Worm (Caenorhabditis elegans) whole organism, midembryonic: ENCODE measurements around the gene C01G12.5.

ENCODE experiments used
- T22C8.4 ChIP-seq: fragments of 200-800 bp; sonication (Bioruptor generic); IDR thresholded peaks from 2 replicates; pipeline ENCODE4 v1.3.6; 2022; ENCODE audit warnings: missing genetic modification characterization, missing compliant biosample characterization
- cog-1 ChIP-seq: sonication (generic microtip); optimal IDR thresholded peaks from 2 replicates; lab custom pipeline; 2016; ENCODE audit warnings: missing genetic modification characterization, missing compliant biosample characterization
- flt-1 ChIP-seq: fragments of 200-800 bp; sonication (Bioruptor generic); IDR thresholded peaks from 2 replicates; pipeline ENCODE4 v1.3.6; 2022; ENCODE audit warnings: missing genetic modification characterization, missing compliant biosample characterization
- klf-2 ChIP-seq: fragments of 200-800 bp; sonication (Bioruptor generic); conservative IDR thresholded peaks from 2 replicates; pipeline ENCODE4 v1.3.6; 2022; ENCODE audit warnings: missing genetic modification reagents, missing genetic modification characterization, missing compliant biosample characterization
- med-1 ChIP-seq: sonication (generic microtip); optimal IDR thresholded peaks from 2 replicates; lab custom pipeline; 2017; ENCODE audit warnings: missing genetic modification characterization, mild to moderate bottlenecking, missing compliant biosample characterization, antibody characterized with exemption, missing genetic modification reagents; ENCODE audit not compliant: insufficient read depth
- ref-1 ChIP-seq: fragments of 200-800 bp; sonication (Bioruptor generic); conservative IDR thresholded peaks from 2 replicates; pipeline ENCODE4 v1.3.6; 2022; ENCODE audit warnings: missing genetic modification reagents, missing genetic modification characterization, missing compliant biosample characterization
- tab-1 ChIP-seq: fragments of 200-800 bp; sonication (Bioruptor generic); IDR thresholded peaks from 2 replicates; pipeline ENCODE4 v1.3.6; 2022; ENCODE audit warnings: missing genetic modification characterization, missing compliant biosample characterization
- ztf-23 ChIP-seq: fragments of 200-800 bp; sonication (Bioruptor generic); IDR thresholded peaks from 2 replicates; pipeline ENCODE4 v1.3.6; 2022; ENCODE audit warnings: missing genetic modification reagents, missing genetic modification characterization, missing compliant biosample characterization
- ztf-29 ChIP-seq: fragments of 200-800 bp; sonication (Bioruptor generic); IDR thresholded peaks from 2 replicates; pipeline ENCODE4 v1.3.6; 2022; ENCODE audit warnings: missing genetic modification reagents, missing genetic modification characterization, missing compliant biosample characterization

Gene C01G12.5

DNA sequence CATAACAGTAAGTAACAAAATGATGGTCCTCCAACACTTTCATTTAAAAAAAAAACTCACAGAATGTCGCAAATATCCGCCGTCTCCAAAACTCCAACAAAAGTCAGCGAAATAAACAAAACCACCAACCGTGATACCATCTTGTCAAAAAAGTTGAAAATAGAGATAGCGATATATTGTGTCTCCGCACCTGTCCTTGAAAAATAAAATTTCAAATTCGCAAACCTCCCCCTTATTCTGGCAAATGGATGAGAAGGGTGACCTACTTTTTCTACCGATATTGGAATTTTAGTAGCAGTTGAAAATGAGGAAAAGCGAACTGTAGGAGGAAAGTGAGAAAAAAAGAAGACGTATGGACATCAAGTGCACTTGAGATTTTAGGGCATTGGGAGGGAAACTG, 18.2 kb upstream of the C01G12.5 start, which contains the start of gene F19H8.2:
TSS of gene F19H8.2 (minus strand) at position 391 of the 400 bp plus-strand sequence.
- no peak for TF ChIP-seq tab-1 (GFP tag; lab: Robert Waterston, UW)
- TF ChIP-seq cog-1 (tag; lab: Kevin White, UChicago): no peak
- TF ChIP-seq flt-1 (GFP tag; lab: Robert Waterston, UW): no peak
- no peak for TF ChIP-seq ztf-23 (GFP tag; lab: Robert Waterston, UW)
- no peak for TF ChIP-seq klf-2 (GFP tag; lab: Robert Waterston, UW)
- no peak for TF ChIP-seq T22C8.4
- TF ChIP-seq ref-1 (GFP tag; lab: Robert Waterston, UW): no peak
- TF ChIP-seq ztf-29 (GFP tag; lab: Robert Waterston, UW): no peak
- no peak for TF ChIP-seq med-1

DNA sequence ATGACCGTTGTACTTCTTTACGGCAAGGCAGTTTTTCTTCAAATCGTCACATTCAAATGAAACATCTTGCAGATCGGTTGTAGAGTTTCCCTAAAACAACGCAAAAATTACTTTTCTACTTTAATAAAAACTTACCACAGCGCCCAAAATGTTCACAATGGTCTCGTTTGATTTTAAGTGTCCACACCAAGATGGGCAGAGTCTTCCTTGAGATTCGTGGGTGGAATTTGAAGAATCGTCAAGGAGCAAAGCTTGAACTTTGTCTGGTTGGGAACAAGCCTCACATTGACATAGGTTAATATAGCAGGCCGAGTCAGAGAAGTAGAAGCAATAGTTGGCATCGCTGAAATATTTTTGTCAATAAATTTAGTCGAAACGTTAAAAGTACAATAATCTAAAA, 17.7 kb upstream of the C01G12.5 start:
- no peak for TF ChIP-seq med-1
- TF ChIP-seq flt-1 (GFP tag; lab: Robert Waterston, UW): no peak
- no peak for TF ChIP-seq ref-1 (GFP tag; lab: Robert Waterston, UW)
- no peak for TF ChIP-seq ztf-29 (GFP tag; lab: Robert Waterston, UW)
- no peak for TF ChIP-seq tab-1 (GFP tag; lab: Robert Waterston, UW)
- no peak for TF ChIP-seq T22C8.4
- TF ChIP-seq cog-1 (tag; lab: Kevin White, UChicago): no peak
- TF ChIP-seq ztf-23 (GFP tag; lab: Robert Waterston, UW): no peak
- no peak for TF ChIP-seq klf-2 (GFP tag; lab: Robert Waterston, UW)

DNA sequence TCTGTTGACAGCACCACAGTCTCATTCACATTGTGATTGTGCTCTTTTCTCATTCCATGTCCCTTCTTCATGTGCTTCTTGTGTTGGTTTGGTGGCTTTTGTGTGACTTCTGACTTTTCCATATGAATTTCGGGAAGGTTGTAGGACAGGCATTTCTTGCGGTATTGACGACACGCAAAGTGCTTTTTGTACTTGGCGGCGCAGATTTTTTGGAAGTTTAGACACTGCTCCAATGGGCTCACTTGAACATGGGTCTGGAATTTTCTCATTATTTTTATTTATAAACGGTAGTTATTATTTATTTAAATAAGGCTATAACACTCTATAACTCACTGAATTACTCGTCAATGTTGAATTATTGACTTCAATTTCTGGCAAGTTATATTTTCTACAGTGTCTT, 17.0 kb upstream of the C01G12.5 start:
- TF ChIP-seq flt-1 (GFP tag; lab: Robert Waterston, UW): no peak
- TF ChIP-seq ztf-29 (GFP tag; lab: Robert Waterston, UW): no peak
- no peak for TF ChIP-seq tab-1 (GFP tag; lab: Robert Waterston, UW)
- no peak for TF ChIP-seq ztf-23 (GFP tag; lab: Robert Waterston, UW)

DNA sequence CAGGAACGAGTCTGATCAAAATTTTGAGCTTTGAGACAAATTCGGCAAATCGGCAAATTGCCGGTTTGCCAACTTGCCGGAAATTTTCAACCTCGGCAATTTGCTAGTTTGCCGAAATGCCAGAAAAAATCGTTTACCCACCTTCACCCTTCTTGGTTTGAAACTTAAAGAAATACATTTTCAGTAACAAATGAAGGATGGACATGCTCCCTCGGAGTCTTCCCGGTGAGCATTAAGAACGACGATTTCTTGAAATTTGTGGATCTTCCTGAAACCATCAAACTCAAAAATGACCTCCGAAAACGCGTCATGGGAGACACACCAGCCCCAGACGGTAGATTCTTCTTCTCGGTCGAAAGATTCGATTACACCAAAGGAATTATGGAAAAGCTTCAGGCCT, 15.4 kb upstream of the C01G12.5 start:
- no peak for TF ChIP-seq ztf-23 (GFP tag; lab: Robert Waterston, UW)
- TF ChIP-seq tab-1 (GFP tag; lab: Robert Waterston, UW): no peak
- no peak for TF ChIP-seq flt-1 (GFP tag; lab: Robert Waterston, UW)
- TF ChIP-seq med-1: no peak
- no peak for TF ChIP-seq ztf-29 (GFP tag; lab: Robert Waterston, UW)
- TF ChIP-seq ref-1 (GFP tag; lab: Robert Waterston, UW): no peak
- TF ChIP-seq T22C8.4: no peak
- TF ChIP-seq cog-1 (tag; lab: Kevin White, UChicago): no peak

DNA sequence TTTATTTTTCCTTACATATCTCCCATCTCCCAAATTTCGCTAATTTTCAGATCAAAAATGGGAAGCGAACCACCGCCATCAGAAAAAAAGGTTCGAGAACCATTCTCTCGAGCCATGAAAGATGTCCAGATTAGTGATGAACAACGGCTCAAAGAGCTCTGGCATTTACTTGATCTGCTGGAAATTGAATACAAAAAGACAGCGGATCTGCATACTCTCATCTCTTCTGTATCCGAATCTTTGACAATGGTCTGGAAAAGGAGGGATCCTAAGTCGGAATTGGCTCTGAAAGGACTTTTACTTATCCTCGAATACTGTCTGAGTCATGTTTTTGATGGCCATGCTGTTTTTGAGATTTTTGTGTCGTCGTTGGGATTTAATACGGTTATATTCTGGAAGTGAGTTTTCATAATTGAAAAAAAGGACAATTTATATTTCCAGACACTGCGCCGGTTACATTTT, 13.6 kb upstream of the C01G12.5 start, which contains the start of gene tps-2:
TSS of gene tps-2 (plus strand) at position 51 of the 462 bp plus-strand sequence.
- TF ChIP-seq cog-1 (tag; lab: Kevin White, UChicago) (no peak), T22C8.4 (no peak), ztf-23 (GFP tag; lab: Robert Waterston, UW) (no peak), ztf-29 (GFP tag; lab: Robert Waterston, UW) (no peak), tab-1 (GFP tag; lab: Robert Waterston, UW) (no peak), klf-2 (GFP tag; lab: Robert Waterston, UW) (no peak), med-1 (no peak), ref-1 (GFP tag; lab: Robert Waterston, UW) (no peak), flt-1 (GFP tag; lab: Robert Waterston, UW) (no peak)

DNA sequence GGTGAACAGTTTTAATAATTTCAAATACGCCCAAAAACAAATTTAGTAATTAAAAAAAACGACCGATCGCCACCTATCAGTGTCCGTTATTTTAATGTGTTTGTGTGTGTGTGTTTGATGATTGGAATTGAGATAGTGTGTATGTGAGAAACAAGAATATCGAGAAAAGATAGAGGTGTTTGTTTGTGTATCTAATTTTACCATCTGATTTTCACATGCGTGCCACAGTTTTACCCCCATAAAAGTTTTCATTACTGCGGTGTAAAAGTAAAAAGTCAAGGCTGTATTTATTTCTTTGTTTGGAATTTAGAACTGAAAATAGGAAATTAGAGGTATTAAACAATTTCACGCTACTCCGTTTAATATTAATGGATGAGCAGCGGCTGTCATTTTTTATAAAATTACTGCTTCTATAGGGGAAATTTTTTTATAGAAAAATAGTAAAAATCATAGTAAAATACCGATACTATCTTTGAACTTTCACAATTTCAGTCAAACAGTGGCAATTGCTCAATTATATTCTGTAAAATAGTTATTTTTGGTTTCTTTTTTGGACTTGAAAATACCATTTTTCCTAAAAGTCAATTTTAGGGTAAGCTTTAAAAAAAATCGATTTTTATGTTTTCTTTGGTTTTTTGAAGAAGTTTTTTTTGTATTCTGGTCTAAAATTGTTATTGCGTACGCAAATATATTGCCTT, 12.8 kb upstream of the C01G12.5 start:
- TF ChIP-seq ref-1 (GFP tag; lab: Robert Waterston, UW): no peak

DNA sequence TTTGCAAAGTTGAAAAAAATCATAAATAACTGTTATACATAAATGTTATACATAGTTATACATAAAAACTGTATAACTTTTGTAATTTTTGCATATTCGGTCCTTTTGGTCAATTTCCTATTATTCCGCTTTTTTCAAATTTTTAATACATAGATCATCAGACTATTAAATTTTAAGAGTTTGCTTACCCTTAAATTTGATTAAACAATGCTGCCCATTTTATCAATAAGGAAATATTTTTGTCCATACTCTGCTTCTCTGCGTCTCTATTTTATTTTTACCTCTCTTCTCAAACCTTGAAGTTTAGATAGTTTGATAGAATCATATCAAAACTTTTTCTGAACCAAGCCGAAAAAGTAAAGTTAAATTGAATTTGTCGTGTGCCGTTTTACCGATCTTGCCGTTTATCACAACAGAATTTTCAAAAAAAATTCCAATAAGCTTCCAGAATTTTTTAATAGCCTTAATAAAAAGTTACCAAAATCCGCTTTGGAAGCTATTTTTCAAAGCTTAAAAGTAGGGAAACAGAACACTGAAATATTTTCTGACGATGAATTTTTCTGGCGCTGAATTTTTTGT, 12.1 kb upstream of the C01G12.5 start:
- TF ChIP-seq flt-1 (GFP tag; lab: Robert Waterston, UW) (no peak), ref-1 (GFP tag; lab: Robert Waterston, UW) (no peak), cog-1 (tag; lab: Kevin White, UChicago) (no peak), tab-1 (GFP tag; lab: Robert Waterston, UW) (no peak), klf-2 (GFP tag; lab: Robert Waterston, UW) (no peak), ztf-29 (GFP tag; lab: Robert Waterston, UW) (no peak), T22C8.4 (no peak), med-1 (no peak), ztf-23 (GFP tag; lab: Robert Waterston, UW) (no peak)

DNA sequence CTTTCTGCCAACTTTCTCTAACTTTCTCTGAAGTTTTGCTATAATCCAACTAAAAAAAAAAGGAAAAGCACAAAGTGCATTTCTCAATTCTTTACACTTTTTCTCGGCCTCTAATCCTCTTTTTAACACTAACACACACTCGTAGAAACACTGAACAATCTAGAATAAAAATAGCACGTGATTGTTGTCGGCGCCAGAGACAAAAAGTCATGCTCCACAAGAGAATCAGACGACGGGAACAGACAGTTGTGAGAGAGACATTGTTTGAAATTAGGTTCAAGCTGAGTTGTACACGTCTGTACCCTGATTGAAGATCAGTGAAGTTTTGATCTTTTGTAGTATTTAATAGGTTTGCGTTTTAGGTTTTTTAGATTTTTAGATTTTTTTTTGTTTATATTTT, 11.1 kb upstream of the C01G12.5 start:
- no peak for TF ChIP-seq cog-1 (tag; lab: Kevin White, UChicago)
- TF ChIP-seq tab-1 (GFP tag; lab: Robert Waterston, UW): no peak
- TF ChIP-seq ref-1 (GFP tag; lab: Robert Waterston, UW): no peak
- no peak for TF ChIP-seq klf-2 (GFP tag; lab: Robert Waterston, UW)
- TF ChIP-seq T22C8.4: no peak
- no peak for TF ChIP-seq med-1
- TF ChIP-seq ztf-23 (GFP tag; lab: Robert Waterston, UW): no peak
- TF ChIP-seq ztf-29 (GFP tag; lab: Robert Waterston, UW): no peak
- no peak for TF ChIP-seq flt-1 (GFP tag; lab: Robert Waterston, UW)

DNA sequence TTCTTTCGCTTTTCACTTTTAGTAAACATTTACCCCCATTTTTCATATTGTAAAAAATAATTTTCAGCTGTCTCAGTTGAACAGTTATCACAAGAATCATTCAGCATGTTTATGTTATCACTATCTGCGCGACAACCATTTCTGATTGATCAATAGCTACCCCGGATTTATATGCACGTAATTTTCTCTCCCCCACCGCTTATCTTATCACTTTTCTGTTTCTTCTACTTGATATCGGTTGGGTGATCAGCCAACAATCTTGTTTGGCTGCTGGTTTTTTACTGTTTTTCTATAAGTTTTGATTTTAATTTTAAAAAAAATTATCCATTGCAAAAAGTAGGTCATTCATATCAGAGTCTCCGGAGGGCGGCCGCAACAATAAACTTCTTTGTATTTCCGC, 10.5 kb upstream of the C01G12.5 start:
- TF ChIP-seq ztf-23 (GFP tag; lab: Robert Waterston, UW) (no peak), med-1 (no peak), klf-2 (GFP tag; lab: Robert Waterston, UW) (no peak), T22C8.4 (no peak), ztf-29 (GFP tag; lab: Robert Waterston, UW) (no peak), ref-1 (GFP tag; lab: Robert Waterston, UW) (no peak), tab-1 (GFP tag; lab: Robert Waterston, UW) (no peak)
